Fruit fly (Drosophila melanogaster) whole organism, embryonic: Measurements from ENCODE around the gene CG8673.

Source experiments
- Antp ChIP-seq: fragments of 200-800 bp; sonication (Bioruptor generic); optimal IDR thresholded peaks from 3 replicates; lab custom pipeline; 2016; ENCODE audit warnings: missing biosample characterization, missing genetic modification characterization
- CG11504 ChIP-seq: fragments of 200-800 bp; sonication (Bioruptor generic); optimal IDR thresholded peaks from 3 replicates; lab custom pipeline; 2019; ENCODE audit warnings: missing biosample characterization, mild to moderate bottlenecking, missing genetic modification characterization, moderate library complexity
- CG12659 ChIP-seq: fragments of 200-800 bp; sonication (Bioruptor generic); optimal IDR thresholded peaks from 3 replicates; lab custom pipeline; 2017; ENCODE audit warnings: mild to moderate bottlenecking, missing biosample characterization, missing genetic modification reagents, missing genetic modification characterization
- CG13123 ChIP-seq: fragments of 200-800 bp; sonication (Bioruptor generic); optimal IDR thresholded peaks from 2 replicates; lab custom pipeline; 2016; ENCODE audit warnings: missing biosample characterization, missing genetic modification characterization
- CG14014 ChIP-seq: fragments of 200-800 bp; sonication (Bioruptor generic); IDR thresholded peaks from 2 replicates; pipeline ENCODE4 v1.3.6; 2022; ENCODE audit warnings: missing biosample characterization, missing genetic modification characterization
- CG1647 ChIP-seq: fragments of 200-800 bp; sonication (Bioruptor generic); optimal IDR thresholded peaks from 3 replicates; lab custom pipeline; 2016; ENCODE audit warnings: missing biosample characterization, missing genetic modification characterization
- CG16813 ChIP-seq: fragments of 200-800 bp; sonication (Bioruptor generic); IDR thresholded peaks from 3 replicates; pipeline ENCODE4 v1.3.6; 2022; ENCODE audit warnings: missing biosample characterization, missing genetic modification characterization; ENCODE audit not compliant: partially characterized antibody
- CG2116 ChIP-seq: fragments of 200-800 bp; sonication (Bioruptor generic); optimal IDR thresholded peaks from 3 replicates; lab custom pipeline; 2018; ENCODE audit warnings: missing biosample characterization, mild to moderate bottlenecking, missing genetic modification characterization
- CG2712 ChIP-seq: fragments of 200-800 bp; optimal IDR thresholded peaks from 3 replicates; lab custom pipeline; 2019; ENCODE audit warnings: missing biosample characterization, mild to moderate bottlenecking, missing genetic modification characterization, moderate library complexity
- CG33557 ChIP-seq: fragments of 200-800 bp; sonication (Bioruptor generic); optimal IDR thresholded peaks from 2 replicates; lab custom pipeline; 2019; ENCODE audit warnings: missing biosample characterization, mild to moderate bottlenecking, missing genetic modification characterization, moderate library complexity
- CG34224 ChIP-seq: fragments of 200-800 bp; sonication (Bioruptor generic); IDR thresholded peaks from 3 replicates; pipeline ENCODE4 v1.3.6; 2022; ENCODE audit warnings: missing biosample characterization, missing genetic modification characterization; ENCODE audit not compliant: partially characterized antibody
- CG34376 ChIP-seq: fragments of 200-800 bp; sonication (Bioruptor generic); optimal IDR thresholded peaks from 2 replicates; lab custom pipeline; 2018; ENCODE audit warnings: missing biosample characterization, mild to moderate bottlenecking, missing genetic modification characterization
- CG42726 ChIP-seq: fragments of 200-800 bp; sonication (Bioruptor generic); IDR thresholded peaks from 2 replicates; pipeline ENCODE4 v1.3.6; 2022; ENCODE audit warnings: missing biosample characterization, missing genetic modification characterization; ENCODE audit not compliant: partially characterized antibody
- CG4820 ChIP-seq: fragments of 200-800 bp; sonication (Bioruptor generic); optimal IDR thresholded peaks from 3 replicates; lab custom pipeline; 2016; ENCODE audit warnings: missing biosample characterization, missing genetic modification characterization
- CG6272 ChIP-seq: fragments of 200-800 bp; sonication (Bioruptor generic); IDR thresholded peaks from 2 replicates; pipeline ENCODE4 v1.3.6; 2022; ENCODE audit warnings: missing biosample characterization, missing genetic modification characterization
- CG6765 ChIP-seq: fragments of 200-800 bp; sonication (Bioruptor generic); optimal IDR thresholded peaks from 3 replicates; lab custom pipeline; 2017; ENCODE audit warnings: missing biosample characterization, mild to moderate bottlenecking, missing genetic modification characterization
- CG7839 ChIP-seq: fragments of 200-800 bp; sonication (Bioruptor generic); optimal IDR thresholded peaks from 3 replicates; lab custom pipeline; 2018; ENCODE audit warnings: missing biosample characterization, mild to moderate bottlenecking, missing genetic modification characterization, moderate library complexity
- CG7963 ChIP-seq: fragments of 200-800 bp; sonication (Bioruptor generic); IDR thresholded peaks from 3 replicates; pipeline ENCODE4 v1.3.6; 2022; ENCODE audit warnings: missing biosample characterization, missing genetic modification characterization; ENCODE audit not compliant: partially characterized antibody
- CG8765 ChIP-seq: fragments of 200-800 bp; sonication (Bioruptor generic); IDR thresholded peaks from 2 replicates; pipeline ENCODE4 v1.3.6; 2022; ENCODE audit warnings: missing biosample characterization, missing genetic modification characterization
- CG8924 ChIP-seq: fragments of 200-800 bp; optimal IDR thresholded peaks from 3 replicates; lab custom pipeline; 2019; ENCODE audit warnings: missing biosample characterization, mild to moderate bottlenecking, missing genetic modification characterization, moderate library complexity
- Dll ChIP-seq: fragments of 200-800 bp; sonication (Bioruptor generic); IDR thresholded peaks from 4 replicates; pipeline ENCODE4 v1.3.6; 2022; ENCODE audit warnings: missing biosample characterization, missing genetic modification characterization; ENCODE audit not compliant: partially characterized antibody
- Doc3 ChIP-seq: fragments of 200-800 bp; sonication (Bioruptor generic); IDR thresholded peaks from 3 replicates; pipeline ENCODE4 v1.3.6; 2022; ENCODE audit warnings: missing biosample characterization, missing genetic modification characterization; ENCODE audit not compliant: partially characterized antibody
- Dref ChIP-seq: fragments of 200-800 bp; sonication (Bioruptor generic); IDR thresholded peaks from 2 replicates; pipeline ENCODE4 v1.3.6; 2022; ENCODE audit warnings: missing biosample characterization, missing genetic modification characterization
- HmgD ChIP-seq: fragments of 200-800 bp; sonication (Bioruptor generic); optimal IDR thresholded peaks from 3 replicates; lab custom pipeline; 2016; ENCODE audit warnings: missing biosample characterization, missing genetic modification characterization
- HmgZ ChIP-seq: fragments of 200-800 bp; sonication (Bioruptor generic); optimal IDR thresholded peaks from 2 replicates; lab custom pipeline; 2018; ENCODE audit warnings: missing biosample characterization, mild to moderate bottlenecking, missing genetic modification characterization
- Hsf ChIP-seq: fragments of 200-800 bp; sonication (Bioruptor generic); optimal IDR thresholded peaks from 3 replicates; lab custom pipeline; 2016; ENCODE audit warnings: missing biosample characterization, missing genetic modification characterization
- Jarid2 ChIP-seq: fragments of 200-800 bp; sonication (Bioruptor generic); optimal IDR thresholded peaks from 3 replicates; lab custom pipeline; 2017; ENCODE audit warnings: mild to moderate bottlenecking, missing biosample characterization, missing genetic modification reagents, missing genetic modification characterization
- Myb ChIP-seq: fragments of 200-800 bp; sonication (Bioruptor generic); optimal IDR thresholded peaks from 2 replicates; lab custom pipeline; 2016; ENCODE audit warnings: missing biosample characterization, missing genetic modification characterization
- Opbp ChIP-seq: fragments of 200-800 bp; sonication (Bioruptor generic); IDR thresholded peaks from 3 replicates; pipeline ENCODE4 v1.3.6; 2022; ENCODE audit warnings: missing biosample characterization, missing genetic modification characterization; ENCODE audit not compliant: partially characterized antibody
- Rfx ChIP-seq: fragments of 200-800 bp; sonication (Bioruptor generic); IDR thresholded peaks from 2 replicates; pipeline ENCODE4 v1.3.6; 2022; ENCODE audit warnings: missing biosample characterization, missing genetic modification characterization
- Sry-δ ChIP-seq: fragments of 200-800 bp; sonication (Bioruptor generic); optimal IDR thresholded peaks from 2 replicates; lab custom pipeline; 2016; ENCODE audit warnings: missing biosample characterization, missing genetic modification characterization
- ato ChIP-seq: fragments of 200-800 bp; sonication (Bioruptor generic); IDR thresholded peaks from 2 replicates; pipeline ENCODE4 v1.3.6; 2022; ENCODE audit warnings: missing biosample characterization, missing genetic modification characterization; ENCODE audit not compliant: partially characterized antibody
- bbx ChIP-seq: fragments of 200-800 bp; sonication (Bioruptor generic); IDR thresholded peaks from 2 replicates; pipeline ENCODE4 v1.3.6; 2022; ENCODE audit warnings: missing biosample characterization, missing genetic modification characterization; ENCODE audit not compliant: partially characterized antibody
- br ChIP-seq: fragments of >200 bp; optimal IDR thresholded peaks from 2 replicates; lab custom pipeline; 2017
- cg ChIP-seq: fragments of 200-800 bp; sonication (Bioruptor generic); optimal IDR thresholded peaks from 3 replicates; lab custom pipeline; 2019; ENCODE audit warnings: missing biosample characterization, mild to moderate bottlenecking, missing genetic modification characterization, moderate library complexity
- ci ChIP-seq: fragments of 200-800 bp; sonication (Bioruptor generic); IDR thresholded peaks from 3 replicates; pipeline ENCODE4 v1.3.6; 2022; ENCODE audit warnings: missing biosample characterization, missing genetic modification characterization
- dmrt99B ChIP-seq: fragments of 200-800 bp; sonication (Bioruptor generic); optimal IDR thresholded peaks from 2 replicates; lab custom pipeline; 2018; ENCODE audit warnings: missing biosample characterization, mild to moderate bottlenecking, missing genetic modification characterization, moderate library complexity
- ems ChIP-seq: fragments of 200-800 bp; sonication (Bioruptor generic); optimal IDR thresholded peaks from 3 replicates; lab custom pipeline; 2016; ENCODE audit warnings: missing biosample characterization, missing genetic modification characterization
- exex ChIP-seq: fragments of 200-800 bp; sonication (Bioruptor generic); optimal IDR thresholded peaks from 4 replicates; lab custom pipeline; 2018; ENCODE audit warnings: missing biosample characterization, mild to moderate bottlenecking, missing genetic modification characterization, moderate library complexity
- grn ChIP-seq: fragments of 200-800 bp; sonication (Bioruptor generic); optimal IDR thresholded peaks from 3 replicates; lab custom pipeline; 2017; ENCODE audit warnings: missing biosample characterization, missing genetic modification characterization
- gsb-n ChIP-seq: fragments of 200-800 bp; sonication (Bioruptor generic); optimal IDR thresholded peaks from 3 replicates; lab custom pipeline; 2018; ENCODE audit warnings: missing biosample characterization, mild to moderate bottlenecking, missing genetic modification characterization
- nerfin-2 ChIP-seq: fragments of 200-800 bp; sonication (Bioruptor generic); IDR thresholded peaks from 2 replicates; pipeline ENCODE4 v1.3.6; 2022; ENCODE audit warnings: missing biosample characterization, missing genetic modification characterization; ENCODE audit not compliant: partially characterized antibody
- otp ChIP-seq: fragments of 200-800 bp; sonication (Bioruptor generic); IDR thresholded peaks from 3 replicates; pipeline ENCODE4, ENCODE4 v1.3.6; 2022; ENCODE audit warnings: missing biosample characterization, missing genetic modification characterization
- pzg ChIP-seq: fragments of 200-800 bp; sonication (Bioruptor generic); optimal IDR thresholded peaks from 3 replicates; lab custom pipeline; 2018; ENCODE audit warnings: missing biosample characterization, mild to moderate bottlenecking, missing genetic modification characterization, moderate library complexity
- sna ChIP-seq: fragments of 200-800 bp; sonication (Bioruptor generic); IDR thresholded peaks from 2 replicates; pipeline ENCODE4 v1.3.6; 2022; ENCODE audit warnings: missing biosample characterization, missing genetic modification characterization; ENCODE audit not compliant: partially characterized antibody
- trem ChIP-seq: fragments of 200-800 bp; optimal IDR thresholded peaks from 3 replicates; lab custom pipeline; 2019; ENCODE audit warnings: missing biosample characterization, mild to moderate bottlenecking, missing genetic modification characterization, moderate library complexity
- vnd ChIP-seq: fragments of 200-800 bp; sonication (Bioruptor generic); IDR thresholded peaks from 3 replicates; pipeline ENCODE4 v1.3.6; 2022; ENCODE audit warnings: missing biosample characterization, missing genetic modification characterization; ENCODE audit not compliant: partially characterized antibody
- wek ChIP-seq: fragments of 200-800 bp; sonication (Bioruptor generic); optimal IDR thresholded peaks from 3 replicates; lab custom pipeline; 2018; ENCODE audit warnings: missing biosample characterization, mild to moderate bottlenecking, missing genetic modification characterization, moderate library complexity

Gene CG8673

DNA sequence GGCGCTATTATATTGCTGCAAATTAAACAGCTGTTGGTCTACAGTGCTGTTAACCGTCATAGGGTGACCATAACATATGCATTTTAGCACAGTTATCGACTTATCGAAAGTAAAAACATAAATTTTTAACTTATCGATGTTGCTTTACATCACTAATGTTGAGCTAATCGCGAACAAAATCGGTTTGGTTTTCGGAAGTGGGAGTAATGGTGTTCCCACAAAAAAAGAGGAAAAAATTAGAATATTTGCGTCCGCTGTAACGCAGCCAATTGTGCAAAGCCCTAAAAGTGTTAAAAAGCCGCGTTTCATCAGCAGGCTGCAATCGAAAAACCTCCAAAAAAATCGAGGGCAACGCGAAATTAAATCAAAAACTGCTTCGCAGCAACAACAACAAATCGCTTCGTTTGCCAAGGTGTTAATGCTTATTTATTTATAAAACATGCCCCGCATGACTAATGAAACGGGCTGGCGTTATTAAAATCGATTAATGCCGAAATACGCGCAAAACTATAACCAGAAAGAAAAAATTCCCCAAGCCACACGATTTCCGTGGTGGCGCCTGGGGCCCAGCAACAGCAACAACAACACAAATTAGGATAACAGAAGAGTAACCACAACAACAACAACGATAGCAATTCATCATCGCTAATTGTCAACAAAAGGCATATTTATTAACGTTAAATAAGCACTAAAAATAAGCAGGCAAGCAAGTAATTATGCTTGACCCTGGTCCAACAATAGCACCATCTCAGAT lies 2.9 kb downstream of the CG8673 start, which contains the start of the genes CG12375 and CG8668 (continued):
- TF ChIP-seq Antp (no peak), CG7963 (GFP tag; lab: Robert Waterston, UW) (peak; percentile 74; the same call in 2 of the 3 replicates), br (lab: Kevin White, UChicago) (no peak), CG1647 (GFP tag; lab: Kevin White, UChicago) (no peak), cg (GFP tag; lab: Kevin White, UChicago) (no peak), Doc3 (GFP tag; lab: Robert Waterston, UW) (peak; percentile 75), Opbp (GFP tag; lab: Robert Waterston, UW) (peak; percentile 83), CG6272 (GFP tag; lab: Robert Waterston, UW) (no peak), CG2116 (GFP tag; lab: Kevin White, UChicago) (peak; percentile 93), Rfx (GFP tag; lab: Robert Waterston, UW) (peak; percentile 28; the same call in 1 of the 2 replicates), CG13123 (no peak), CG14014 (GFP tag; lab: Robert Waterston, UW) (0 out of 2 replicates have a peak, but pooled peaks have one; percentile 6), CG6765 (GFP tag; lab: Kevin White, UChicago) (peak; percentile 61), pzg (peak; percentile 82), ato (GFP tag; lab: Robert Waterston, UW) (peak; percentile 79), CG12659 (GFP tag; lab: Kevin White, UChicago) (peak; percentile 62), dmrt99B (tag; lab: Kevin White, UChicago) (no peak), nerfin-2 (GFP tag; lab: Robert Waterston, UW) (peak; percentile 64), CG2712 (tag; lab: Kevin White, UChicago) (no peak), grn (GFP tag; lab: Kevin White, UChicago) (peak; percentile 87), Myb (peak; percentile 21), trem (tag; lab: Kevin White, UChicago) (peak; percentile 35), CG7839 (tag; lab: Kevin White, UChicago) (no peak), CG11504 (no peak), Sry-δ (GFP tag; lab: Kevin White, UChicago) (peak; percentile 92), HmgD (GFP tag; lab: Kevin White, UChicago) (no peak), Dref (GFP tag; lab: Robert Waterston, UW) (peak; percentile 87), ems (no peak), sna (GFP tag; lab: Robert Waterston, UW) (peak; percentile 74; the same call in 1 of the 2 replicates), CG42726 (GFP tag; lab: Robert Waterston, UW) (peak; percentile 5; the same call in 1 of the 2 replicates), CG34224 (GFP tag; lab: Robert Waterston, UW) (peak; percentile 85), gsb-n (tag; lab: Kevin White, UChicago) (no peak), bbx (GFP tag; lab: Robert Waterston, UW) (peak; percentile 88), Dll (GFP tag; lab: Robert Waterston, UW) (peak; percentile 80), CG8765 (GFP tag; lab: Robert Waterston, UW) (no peak), vnd (peak; percentile 71), CG4820 (GFP tag; lab: Kevin White, UChicago) (no peak), Jarid2 (GFP tag; lab: Kevin White, UChicago) (peak; percentile 48), CG34376 (GFP tag; lab: Kevin White, UChicago) (peak; percentile 46), HmgZ (tag; lab: Kevin White, UChicago) (peak; percentile 8), otp (GFP tag; lab: Robert Waterston, UW) (no peak), Hsf (no peak), CG8924 (tag; lab: Kevin White, UChicago) (peak; percentile 45), ci (GFP tag; lab: Robert Waterston, UW) (peak; percentile 58; the same call in 2 of the 3 replicates), CG16813 (GFP tag; lab: Robert Waterston, UW) (peak; percentile 71), wek (GFP tag; lab: Kevin White, UChicago) (no peak), exex (tag; lab: Kevin White, UChicago) (peak; percentile 59), CG33557 (GFP tag; lab: Kevin White, UChicago) (no peak)
